Fruit fly (Drosophila melanogaster): ENCODE measurements around the gene ttk.
A peak's percentile ranks its signal among the peaks of the same experiment; 100 is the strongest.

ttk gene

dm6 chr3R:31706142-31706894, 7.3 kb upstream of the ttk start (continued):
- TF ChIP-seq ERR (GFP tag; optimal IDR thresholded peaks at IDR 0.05) (no peak), row (GFP tag; IDR thresholded peaks at IDR 0.05) (0 out of 3 replicates have a peak, but pooled peaks have one; percentile 9), tll (GFP tag; optimal IDR thresholded peaks at IDR 0.05) (no peak), crol (GFP tag; IDR thresholded peaks at IDR 0.05) (peak; percentile 49), zf30C (GFP tag; optimal IDR thresholded peaks at IDR 0.05) (peak; percentile 28), insv (GFP tag; optimal IDR thresholded peaks at IDR 0.05) (no peak), CG1233 (GFP tag; optimal IDR thresholded peaks at IDR 0.05) (no peak), vfl (GFP tag; optimal IDR thresholded peaks at IDR 0.05) (no peak), tin (GFP tag; optimal IDR thresholded peaks at IDR 0.05) (peak; percentile 54), HLH3B (GFP tag; IDR thresholded peaks at IDR 0.05) (no peak), salm (tag; optimal IDR thresholded peaks at IDR 0.05) (no peak), Trl (optimal IDR thresholded peaks at IDR 0.05) (no peak), Trl (GFP tag; optimal IDR thresholded peaks at IDR 0.05) (no peak), Hsf (GFP tag; optimal IDR thresholded peaks at IDR 0.05) (no peak), Sin3A (optimal IDR thresholded peaks at IDR 0.05) (no peak), fd96Cb (tag; optimal IDR thresholded peaks at IDR 0.05) (peak; percentile 16), slp2 (GFP tag; optimal IDR thresholded peaks at IDR 0.05) (no peak), YL-1 (GFP tag; optimal IDR thresholded peaks at IDR 0.05) (no peak), Sox102F (GFP tag; optimal IDR thresholded peaks at IDR 0.05) (no peak), so (GFP tag; IDR thresholded peaks at IDR 0.05) (no peak), CG3281 (GFP tag; optimal IDR thresholded peaks at IDR 0.05) (no peak), CG11723 (GFP tag; optimal IDR thresholded peaks at IDR 0.05) (no peak), al (GFP tag; IDR thresholded peaks at IDR 0.05) (no peak), CG8944 (GFP tag; optimal IDR thresholded peaks at IDR 0.05) (peak; percentile 31), sisA (GFP tag; IDR thresholded peaks at IDR 0.05) (no peak), CG17328 (GFP tag; IDR thresholded peaks at IDR 0.05) (0 out of 2 replicates have a peak, but pooled peaks have one; percentile 21), CG18262 (tag; optimal IDR thresholded peaks at IDR 0.05) (peak; percentile 75), zen (tag; optimal IDR thresholded peaks at IDR 0.05) (no peak), CG14667 (GFP tag; IDR thresholded peaks at IDR 0.05) (no peak), CG10431 (GFP tag; optimal IDR thresholded peaks at IDR 0.05) (no peak), btn (GFP tag; optimal IDR thresholded peaks at IDR 0.05) (no peak), CG10274 (GFP tag; optimal IDR thresholded peaks at IDR 0.05) (no peak), slou (GFP tag; optimal IDR thresholded peaks at IDR 0.05) (no peak), az2 (GFP tag; optimal IDR thresholded peaks at IDR 0.05) (no peak), CG6175 (GFP tag; IDR thresholded peaks at IDR 0.05) (no peak), CG17612 (GFP tag; IDR thresholded peaks at IDR 0.05) (no peak), CHES-1-like (GFP tag; optimal IDR thresholded peaks at IDR 0.05) (no peak), CG7372 (GFP tag; IDR thresholded peaks at IDR 0.05) (no peak), CG4617 (GFP tag; optimal IDR thresholded peaks at IDR 0.05; ENCODE audit: borderline replicate concordance) (no peak), mirr (GFP tag; optimal IDR thresholded peaks at IDR 0.05) (no peak), vnd (GFP tag; IDR thresholded peaks at IDR 0.05; ENCODE audit: partially characterized antibody) (no peak), CG6689 (GFP tag; IDR thresholded peaks at IDR 0.05) (peak; percentile 63), CG14441 (GFP tag; IDR thresholded peaks at IDR 0.05) (no peak), CG7963 (GFP tag; IDR thresholded peaks at IDR 0.05; ENCODE audit: partially characterized antibody) (no peak), Rx (GFP tag; IDR thresholded peaks at IDR 0.05) (peak; percentile 50; the same call in 1 of the 2 replicates), CG6791 (GFP tag; IDR thresholded peaks at IDR 0.05; ENCODE audit: partially characterized antibody) (no peak), CG15514 (GFP tag; optimal IDR thresholded peaks at IDR 0.05) (no peak), pros (GFP tag; optimal IDR thresholded peaks at IDR 0.05) (no peak), p53 (GFP tag; optimal IDR thresholded peaks at IDR 0.05) (no peak), onecut (GFP tag; IDR thresholded peaks at IDR 0.05) (no peak), CG5953 (GFP tag; IDR thresholded peaks at IDR 0.05) (no peak)

All from whole organism, embryonic.